Worm (Caenorhabditis elegans) whole organism, L4 larva: ENCODE measurements around the gene set-5.

Experiments
- F37D6.2 ChIP-seq: sonication (generic microtip); optimal IDR thresholded peaks from 2 replicates; lab custom pipeline; 2016; ENCODE audit warnings: mild to moderate bottlenecking, missing genetic modification characterization, missing compliant biosample characterization
- R02D3.7 ChIP-seq: fragments of 150-350 bp; sonication (generic microtip); optimal IDR thresholded peaks from 3 replicates; lab custom pipeline; 2014; ENCODE audit warnings: missing biosample characterization, missing genetic modification characterization
- T20F7.1 ChIP-seq: fragments of 200-800 bp; sonication (Bioruptor generic); optimal IDR thresholded peaks from 2 replicates; lab custom pipeline; 2018; ENCODE audit warnings: mild to moderate bottlenecking, missing genetic modification characterization, missing compliant biosample characterization
- Y48G9A.11 ChIP-seq: fragments of 200-800 bp; sonication (Bioruptor generic); IDR thresholded peaks from 2 replicates; pipeline ENCODE4 v1.3.6; 2022; ENCODE audit warnings: missing genetic modification reagents, missing genetic modification characterization, missing compliant biosample characterization
- ZK337.2 ChIP-seq: fragments of 200-800 bp; sonication (Bioruptor generic); IDR thresholded peaks from 2 replicates; pipeline ENCODE4 v1.3.6; 2022; ENCODE audit warnings: missing genetic modification reagents, missing genetic modification characterization, missing compliant biosample characterization
- ama-1 ChIP-seq: fragments of 150-350 bp; optimal IDR thresholded peaks from 2 replicates; lab custom pipeline; 2014; ENCODE audit warnings: inconsistent platforms, mixed read lengths
- attf-4 ChIP-seq: sonication (generic microtip); optimal IDR thresholded peaks from 3 replicates; lab custom pipeline; 2017; ENCODE audit warnings: missing biosample characterization, missing genetic modification characterization
- ceh-32 ChIP-seq: sonication (generic microtip); optimal IDR thresholded peaks from 2 replicates; lab custom pipeline; 2016; ENCODE audit warnings: mild to moderate bottlenecking, missing genetic modification characterization, missing compliant biosample characterization; ENCODE audit not compliant: poor library complexity
- ceh-44 ChIP-seq: fragments of 200-800 bp; sonication (Bioruptor generic); IDR thresholded peaks from 2 replicates; pipeline ENCODE4 v1.3.6; 2022; ENCODE audit warnings: missing genetic modification reagents, missing genetic modification characterization, missing compliant biosample characterization
- ceh-62 ChIP-seq: sonication (generic microtip); optimal IDR thresholded peaks from 2 replicates; lab custom pipeline; 2017; ENCODE audit warnings: missing biosample characterization, missing genetic modification characterization
- ces-1 ChIP-seq: fragments of 150-350 bp; sonication (generic microtip); optimal IDR thresholded peaks from 4 replicates; lab custom pipeline; 2014; ENCODE audit warnings: missing biosample characterization, missing genetic modification reagents, missing genetic modification characterization
- cey-2 ChIP-seq: sonication (generic microtip); optimal IDR thresholded peaks from 3 replicates; lab custom pipeline; 2017; ENCODE audit warnings: missing genetic modification characterization, mild to moderate bottlenecking, missing compliant biosample characterization, antibody characterized with exemption, borderline replicate concordance; ENCODE audit not compliant: insufficient read depth
- ctbp-1 ChIP-seq: fragments of 200-800 bp; sonication (Bioruptor generic); IDR thresholded peaks from 2 replicates; pipeline ENCODE4 v1.3.6; 2022; ENCODE audit warnings: missing genetic modification reagents, missing genetic modification characterization, missing compliant biosample characterization
- daf-8 ChIP-seq: fragments of 200-800 bp; sonication (Bioruptor generic); IDR thresholded peaks from 2 replicates; pipeline ENCODE4 v1.3.6; 2022; ENCODE audit warnings: missing genetic modification characterization, missing compliant biosample characterization
- dmd-6 ChIP-seq: fragments of 200-800 bp; sonication (Bioruptor generic); IDR thresholded peaks from 2 replicates; pipeline ENCODE4 v1.3.6; 2022; ENCODE audit warnings: missing genetic modification reagents, missing genetic modification characterization, missing compliant biosample characterization
- egl-43 ChIP-seq: fragments of 200-800 bp; sonication (Bioruptor generic); IDR thresholded peaks from 2 replicates; pipeline ENCODE4 v1.3.6; 2022; ENCODE audit warnings: missing genetic modification reagents, missing genetic modification characterization, missing compliant biosample characterization
- gei-8 ChIP-seq: fragments of 200-800 bp; sonication (Bioruptor generic); optimal IDR thresholded peaks from 2 replicates; lab custom pipeline; 2018; ENCODE audit warnings: mild to moderate bottlenecking, missing genetic modification characterization, missing compliant biosample characterization
- hlh-11 ChIP-seq: fragments of 200-800 bp; sonication (Bioruptor generic); optimal IDR thresholded peaks from 2 replicates; lab custom pipeline; 2018; ENCODE audit warnings: mild to moderate bottlenecking, missing genetic modification characterization, missing compliant biosample characterization
- hmg-1.1 ChIP-seq: fragments of 200-800 bp; sonication (Bioruptor generic); IDR thresholded peaks from 2 replicates; pipeline ENCODE4 v1.3.6; 2022; ENCODE audit warnings: missing genetic modification reagents, missing genetic modification characterization, missing compliant biosample characterization
- lim-7 ChIP-seq: fragments of 200-800 bp; sonication (Bioruptor generic); IDR thresholded peaks from 2 replicates; pipeline ENCODE4 v1.3.6; 2022; ENCODE audit warnings: missing genetic modification characterization, missing compliant biosample characterization
- lin-1 ChIP-seq: fragments of 200-800 bp; sonication (Bioruptor generic); IDR thresholded peaks from 2 replicates; pipeline ENCODE4 v1.3.6; 2022; ENCODE audit warnings: missing genetic modification reagents, missing genetic modification characterization, missing compliant biosample characterization
- lin-13 ChIP-seq: fragments of 150-350 bp; optimal IDR thresholded peaks from 2 replicates; lab custom pipeline; 2014; ENCODE audit warnings: missing biosample characterization, missing genetic modification reagents, missing genetic modification characterization
- lin-29 ChIP-seq: fragments of 200-800 bp; sonication (Bioruptor generic); IDR thresholded peaks from 2 replicates; pipeline ENCODE4 v1.3.6; 2022; ENCODE audit warnings: missing genetic modification reagents, missing genetic modification characterization, missing compliant biosample characterization
- lsy-2 ChIP-seq, 2 experiments: fragments of 150-350 bp in 1 of 2; sonication (generic microtip) in 1 of 2; optimal IDR thresholded peaks; 2 replicates each; lab custom pipeline; 2014 to 2017; ENCODE audit warnings: missing biosample characterization in 2 of 2, missing genetic modification characterization in 2 of 2
- madf-9 ChIP-seq: fragments of 200-800 bp; sonication (Bioruptor generic); conservative IDR thresholded peaks from 2 replicates; pipeline ENCODE4 v1.3.6; 2022; ENCODE audit warnings: missing genetic modification reagents, missing genetic modification characterization, missing compliant biosample characterization
- mep-1 ChIP-seq: fragments of 150-350 bp; sonication (generic microtip); optimal IDR thresholded peaks from 3 replicates; lab custom pipeline; 2014; ENCODE audit warnings: missing biosample characterization, missing genetic modification characterization
- mes-2 ChIP-seq: sonication (generic microtip); optimal IDR thresholded peaks from 2 replicates; lab custom pipeline; 2016; ENCODE audit warnings: missing genotype, mild to moderate bottlenecking, missing genetic modification characterization, missing compliant biosample characterization; ENCODE audit not compliant: poor library complexity, severe bottlenecking
- mxl-2 ChIP-seq: fragments of 200-800 bp; sonication (Bioruptor generic); conservative IDR thresholded peaks from 2 replicates; pipeline ENCODE4 v1.3.6; 2022; ENCODE audit warnings: missing genetic modification reagents, missing genetic modification characterization, missing compliant biosample characterization
- nhr-102 ChIP-seq: sonication (generic microtip); optimal IDR thresholded peaks from 2 replicates; lab custom pipeline; 2016; ENCODE audit warnings: mild to moderate bottlenecking, missing genetic modification characterization, moderate library complexity, missing compliant biosample characterization
- nhr-25 ChIP-seq: sonication (generic microtip); optimal IDR thresholded peaks from 2 replicates; lab custom pipeline; 2017; ENCODE audit warnings: missing genetic modification characterization, mild to moderate bottlenecking, missing compliant biosample characterization, antibody characterized with exemption, moderate library complexity, borderline replicate concordance; ENCODE audit not compliant: insufficient read depth
- nhr-42 ChIP-seq: fragments of 200-800 bp; sonication (Bioruptor generic); IDR thresholded peaks from 2 replicates; pipeline ENCODE4 v1.3.6; 2022; ENCODE audit warnings: missing genetic modification characterization, missing compliant biosample characterization
- nhr-6 ChIP-seq: fragments of 150-350 bp; optimal IDR thresholded peaks from 2 replicates; lab custom pipeline; 2014; ENCODE audit warnings: missing biosample characterization, missing genetic modification characterization
- pha-4 ChIP-seq, 2 experiments: fragments of 150-350 bp in 1 of 2; fragments of 200-800 bp in 1 of 2; sonication (Bioruptor generic) in 1 of 2; IDR thresholded peaks in 1 of 2; optimal IDR thresholded peaks in 1 of 2; 2 replicates each; pipeline versions ENCODE4 v1.3.6 to Lab custom; 2014 to 2022; ENCODE audit warnings: missing genetic modification characterization in 2 of 2, missing genetic modification reagents in 2 of 2, missing biosample characterization in 1 of 2, missing compliant biosample characterization in 1 of 2
- saeg-2 ChIP-seq: fragments of 200-800 bp; sonication (Bioruptor generic); IDR thresholded peaks from 2 replicates; pipeline ENCODE4 v1.3.6; 2022; ENCODE audit warnings: missing genetic modification reagents, missing genetic modification characterization, missing compliant biosample characterization
- set-16 ChIP-seq: fragments of 200-800 bp; sonication (Bioruptor generic); IDR thresholded peaks from 2 replicates; pipeline ENCODE4 v1.3.6; 2022; ENCODE audit warnings: missing genetic modification reagents, missing genetic modification characterization, missing compliant biosample characterization
- snpc-1.2 ChIP-seq: fragments of 200-800 bp; sonication (Bioruptor generic); IDR thresholded peaks from 2 replicates; pipeline ENCODE4 v1.3.6; 2022; ENCODE audit warnings: missing genetic modification reagents, missing genetic modification characterization, missing compliant biosample characterization
- unc-130 ChIP-seq: sonication (generic microtip); optimal IDR thresholded peaks from 2 replicates; lab custom pipeline; 2016; ENCODE audit warnings: missing genetic modification reagents, missing genetic modification characterization, missing compliant biosample characterization
- unc-62 ChIP-seq, 3 experiments: fragments of 150-350 bp in 1 of 3; sonication (generic microtip); optimal IDR thresholded peaks in 2 of 3; peaks in 1 of 3; 1 replicate in 1 of 3; 2 replicates in 2 of 3; lab custom pipeline; 2014 to 2017; ENCODE audit warnings: missing biosample characterization in 3 of 3, missing genetic modification characterization in 3 of 3, missing genetic modification reagents in 3 of 3, missing genotype in 1 of 3
- zfp-2 ChIP-seq: sonication (generic microtip); optimal IDR thresholded peaks from 2 replicates; lab custom pipeline; 2016; ENCODE audit warnings: mild to moderate bottlenecking, missing genetic modification characterization, missing compliant biosample characterization
- zfp-3 ChIP-seq: fragments of 200-800 bp; sonication (Bioruptor generic); conservative IDR thresholded peaks from 2 replicates; pipeline ENCODE4 v1.3.6; 2022; ENCODE audit warnings: missing genetic modification reagents, missing genetic modification characterization, missing compliant biosample characterization

The set-5 gene

DNA sequence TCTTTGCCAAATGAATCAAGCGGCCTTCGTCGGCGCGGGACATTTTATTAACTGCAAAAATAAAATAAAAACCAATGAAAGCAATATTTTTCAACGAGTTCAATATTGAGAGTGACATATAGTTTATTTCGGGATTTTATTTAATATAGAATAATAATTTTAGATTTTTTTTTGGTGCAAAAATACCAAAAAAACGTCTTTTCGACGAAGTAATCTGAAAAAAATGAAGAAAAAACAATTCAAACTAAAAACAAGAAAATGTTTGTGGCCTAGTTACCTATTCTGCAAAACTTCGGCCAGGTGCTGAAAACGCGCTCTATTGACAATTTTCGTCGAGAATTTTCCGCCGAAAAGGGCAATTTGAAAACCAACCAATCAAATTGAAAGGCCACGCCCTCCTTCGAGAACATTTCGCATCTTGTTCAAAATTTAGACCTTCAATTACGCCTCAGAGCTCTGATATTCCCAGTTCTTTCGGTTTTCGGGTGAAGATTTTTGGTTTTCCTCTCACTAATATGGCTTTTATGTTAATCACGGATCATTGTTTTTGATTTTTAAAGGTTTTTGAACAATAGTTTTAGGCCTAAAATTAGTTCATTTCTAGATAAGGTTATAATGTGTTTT lies 13.2 kb upstream of the set-5 start, which contains the start of gene C47E8.4 (continued):
- TF ChIP-seq F37D6.2, result peak; percentile 96
- no peak for TF ChIP-seq lim-7 (GFP tag; lab: Robert Waterston, UW)
- TF ChIP-seq zfp-3, result peak; percentile 97
- peak; percentile 91 for TF ChIP-seq T20F7.1 (GFP tag; lab: Kevin White, UChicago)
- peak; percentile 92 for TF ChIP-seq Y48G9A.11 (GFP tag; lab: Robert Waterston, UW)
- peak; percentile 64 for TF ChIP-seq zfp-2 (tag; lab: Kevin White, UChicago)
- TF ChIP-seq ZK337.2 (GFP tag; lab: Robert Waterston, UW), result peak; percentile 95
- peak; percentile 97 for TF ChIP-seq lin-13 (GFP tag; lab: Kevin White, UChicago)
- peak; percentile 56 to 99 for TF ChIP-seq unc-62 (GFP tag; optimal IDR thresholded peaks at IDR 0.05 in 1 of 2; lab: Kevin White, UChicago)
- TF ChIP-seq unc-62 (tag; optimal IDR thresholded peaks at IDR 0.05; lab: Kevin White, UChicago), result no peak
- TF ChIP-seq nhr-102, result peak; percentile 97
- peak; percentile 99 for TF ChIP-seq nhr-6 (tag; lab: Kevin White, UChicago)
- peak; percentile 68 for TF ChIP-seq snpc-1.2
- TF ChIP-seq set-16 (GFP tag; lab: Robert Waterston, UW), result peak; percentile 64
- peak; percentile 72; the same call in 1 of the 2 replicates for TF ChIP-seq ceh-44 (GFP tag; lab: Robert Waterston, UW)
- TF ChIP-seq mxl-2 (GFP tag; lab: Robert Waterston, UW), result peak; percentile 63; the same call in 1 of the 2 replicates
- TF ChIP-seq lin-29 (GFP tag; lab: Robert Waterston, UW), result peak; percentile 90
- peak; percentile 58 for TF ChIP-seq ces-1
- TF ChIP-seq hmg-1.1 (GFP tag; lab: Robert Waterston, UW), result peak; percentile 95

DNA sequence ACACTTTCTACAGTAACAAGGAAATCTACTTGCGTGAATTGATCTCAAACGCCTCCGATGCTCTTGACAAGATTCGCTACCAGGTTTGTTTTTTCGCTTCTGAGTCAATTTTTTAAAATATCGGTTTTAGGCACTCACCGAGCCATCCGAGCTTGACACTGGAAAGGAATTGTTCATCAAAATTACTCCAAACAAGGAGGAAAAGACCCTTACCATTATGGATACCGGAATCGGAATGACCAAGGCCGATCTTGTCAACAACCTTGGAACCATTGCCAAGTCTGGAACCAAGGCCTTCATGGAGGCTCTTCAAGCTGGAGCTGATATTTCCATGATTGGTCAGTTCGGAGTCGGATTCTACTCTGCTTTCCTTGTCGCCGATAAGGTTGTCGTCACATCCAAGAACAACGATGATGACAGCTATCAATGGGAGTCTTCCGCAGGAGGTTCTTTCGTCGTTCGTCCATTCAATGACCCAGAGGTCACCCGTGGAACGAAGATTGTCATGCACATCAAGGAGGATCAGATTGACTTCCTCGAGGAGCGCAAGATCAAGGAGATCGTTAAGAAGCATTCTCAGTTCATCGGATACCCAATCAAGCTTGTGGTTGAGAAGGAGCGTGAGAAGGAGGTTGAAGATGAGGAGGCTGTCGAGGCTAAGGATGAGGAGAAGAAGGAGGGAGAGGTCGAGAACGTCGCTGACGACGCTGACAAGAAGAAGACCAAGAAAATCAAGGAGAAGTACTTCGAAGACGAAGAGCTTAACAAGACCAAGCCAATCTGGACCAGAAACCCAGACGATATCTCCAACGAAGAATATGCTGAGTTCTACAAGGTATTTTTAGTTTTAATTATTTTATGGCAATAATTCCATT lies 12.3 kb upstream of the set-5 start:
- TF ChIP-seq snpc-1.2 (peak; percentile 44; the same call in 1 of the 2 replicates), unc-62 (GFP tag; optimal IDR thresholded peaks at IDR 0.05 in 1 of 2; lab: Kevin White, UChicago) (peak in 1 of 2 experiments; percentile 97), unc-62 (tag; optimal IDR thresholded peaks at IDR 0.05; lab: Kevin White, UChicago) (no peak), gei-8 (GFP tag; lab: Kevin White, UChicago) (no peak), mep-1 (tag; lab: Kevin White, UChicago) (peak; percentile 27), set-16 (GFP tag; lab: Robert Waterston, UW) (peak; percentile 21; the same call in 1 of the 2 replicates), ama-1 (lab: Kevin White, UChicago) (peak; percentile 84), attf-4 (no peak), dmd-6 (0 out of 2 replicates have a peak, but pooled peaks have one; percentile 6), lim-7 (GFP tag; lab: Robert Waterston, UW) (0 out of 2 replicates have a peak, but pooled peaks have one; percentile 70), ctbp-1 (no peak), R02D3.7 (tag; lab: Kevin White, UChicago) (no peak), lsy-2 (tag; optimal IDR thresholded peaks at IDR 0.05; lab: Kevin White, UChicago) (peak in 1 of 2 experiments; percentile 9), pha-4 (GFP tag; IDR thresholded peaks at IDR 0.05; lab: Robert Waterston, UW) (peak; percentile 24; the same call in 1 of the 2 replicates), pha-4 (tag; optimal IDR thresholded peaks at IDR 0.05; lab: Kevin White, UChicago) (no peak)

DNA sequence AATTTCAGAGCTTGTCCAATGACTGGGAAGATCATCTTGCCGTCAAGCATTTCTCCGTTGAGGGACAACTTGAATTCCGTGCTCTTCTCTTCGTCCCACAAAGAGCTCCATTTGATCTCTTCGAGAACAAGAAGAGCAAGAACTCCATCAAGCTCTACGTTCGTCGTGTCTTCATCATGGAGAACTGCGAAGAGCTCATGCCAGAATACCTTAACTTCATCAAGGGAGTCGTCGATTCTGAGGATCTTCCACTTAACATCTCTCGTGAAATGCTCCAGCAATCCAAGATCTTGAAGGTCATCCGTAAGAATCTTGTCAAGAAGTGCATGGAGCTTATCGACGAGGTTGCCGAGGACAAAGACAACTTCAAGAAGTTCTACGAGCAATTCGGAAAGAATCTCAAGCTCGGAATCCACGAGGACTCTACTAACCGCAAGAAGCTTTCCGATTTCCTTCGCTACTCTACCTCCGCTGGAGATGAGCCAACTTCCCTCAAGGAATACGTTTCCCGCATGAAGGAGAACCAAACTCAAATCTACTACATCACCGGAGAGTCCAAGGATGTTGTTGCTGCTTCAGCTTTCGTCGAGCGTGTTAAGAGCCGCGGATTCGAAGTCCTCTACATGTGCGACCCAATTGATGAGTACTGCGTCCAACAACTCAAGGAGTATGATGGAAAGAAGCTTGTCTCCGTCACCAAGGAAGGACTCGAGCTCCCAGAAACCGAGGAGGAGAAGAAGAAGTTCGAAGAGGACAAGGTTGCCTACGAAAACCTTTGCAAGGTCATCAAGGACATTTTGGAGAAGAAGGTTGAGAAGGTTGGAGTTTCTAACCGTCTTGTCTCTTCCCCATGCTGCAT lies 11.4 kb upstream of the set-5 start:
- TF ChIP-seq mes-2 (tag; lab: Kevin White, UChicago) (no peak), nhr-25 (peak; percentile 19), madf-9 (GFP tag; lab: Robert Waterston, UW) (peak; percentile 15; the same call in 1 of the 2 replicates), R02D3.7 (tag; lab: Kevin White, UChicago) (no peak), lin-1 (GFP tag; lab: Robert Waterston, UW) (no peak), unc-130 (GFP tag; lab: Kevin White, UChicago) (no peak), nhr-42 (GFP tag; lab: Robert Waterston, UW) (0 out of 2 replicates have a peak, but pooled peaks have one; percentile 4), ceh-62 (tag; lab: Kevin White, UChicago) (no peak), ceh-32 (tag; lab: Kevin White, UChicago) (no peak), hlh-11 (tag; lab: Kevin White, UChicago) (no peak), daf-8 (GFP tag; lab: Robert Waterston, UW) (no peak), saeg-2 (GFP tag; lab: Robert Waterston, UW) (0 out of 2 replicates have a peak, but pooled peaks have one; percentile 7), egl-43 (GFP tag; lab: Robert Waterston, UW) (no peak), cey-2 (tag; lab: Kevin White, UChicago) (no peak), mxl-2 (GFP tag; lab: Robert Waterston, UW) (no peak)
